Worm (Caenorhabditis elegans) whole organism, late embryonic: ENCODE measurements around the gene srxa-19.

ENCODE experiments used
- K02D7.2 ChIP-seq: sonication (generic microtip); optimal IDR thresholded peaks from 2 replicates; lab custom pipeline; 2017; ENCODE audit warnings: mild to moderate bottlenecking, missing genetic modification characterization, missing compliant biosample characterization
- Y22D7AL.16 ChIP-seq: sonication (generic microtip); optimal IDR thresholded peaks from 2 replicates; lab custom pipeline; 2016; ENCODE audit warnings: missing genetic modification characterization, missing compliant biosample characterization
- ahr-1 ChIP-seq: sonication (generic microtip); optimal IDR thresholded peaks from 2 replicates; lab custom pipeline; 2016; ENCODE audit warnings: missing genetic modification characterization, missing compliant biosample characterization
- ama-1 ChIP-seq: fragments of 150-350 bp; optimal IDR thresholded peaks from 2 replicates; lab custom pipeline; 2014
- ceh-19 ChIP-seq: fragments of 200-800 bp; sonication (Bioruptor generic); optimal IDR thresholded peaks from 2 replicates; lab custom pipeline; 2018; ENCODE audit warnings: mild to moderate bottlenecking, missing genetic modification characterization, missing compliant biosample characterization
- ceh-2 ChIP-seq: sonication (generic microtip); optimal IDR thresholded peaks from 2 replicates; lab custom pipeline; 2016; ENCODE audit warnings: missing genotype, missing genetic modification characterization, missing compliant biosample characterization
- ceh-34 ChIP-seq: sonication (generic microtip); optimal IDR thresholded peaks from 2 replicates; lab custom pipeline; 2016; ENCODE audit warnings: mild to moderate bottlenecking, missing genetic modification characterization, missing compliant biosample characterization
- dmd-4 ChIP-seq: sonication (generic microtip); optimal IDR thresholded peaks from 2 replicates; lab custom pipeline; 2016; ENCODE audit warnings: borderline replicate concordance, missing genetic modification characterization, missing compliant biosample characterization
- fkh-6 ChIP-seq: sonication (generic microtip); optimal IDR thresholded peaks from 2 replicates; lab custom pipeline; 2016; ENCODE audit warnings: missing genetic modification characterization, missing compliant biosample characterization
- gmeb-2 ChIP-seq: sonication (generic microtip); optimal IDR thresholded peaks from 2 replicates; lab custom pipeline; 2016; ENCODE audit warnings: missing genetic modification characterization, inconsistent platforms, missing compliant biosample characterization
- hlh-6 ChIP-seq: sonication (generic microtip); optimal IDR thresholded peaks from 2 replicates; lab custom pipeline; 2016; ENCODE audit warnings: missing genotype, missing genetic modification characterization, missing compliant biosample characterization
- hlh-8 ChIP-seq: sonication (generic microtip); optimal IDR thresholded peaks from 2 replicates; lab custom pipeline; 2016; ENCODE audit warnings: missing genotype, missing genetic modification characterization, missing compliant biosample characterization
- lin-11 ChIP-seq: fragments of 200-800 bp; sonication (Bioruptor generic); optimal IDR thresholded peaks from 2 replicates; lab custom pipeline; 2018; ENCODE audit warnings: mild to moderate bottlenecking, missing genetic modification characterization, missing compliant biosample characterization
- nhr-232 ChIP-seq: sonication (generic microtip); optimal IDR thresholded peaks from 2 replicates; lab custom pipeline; 2016; ENCODE audit warnings: missing genetic modification characterization, missing compliant biosample characterization
- pag-3 ChIP-seq: sonication (generic microtip); optimal IDR thresholded peaks from 2 replicates; lab custom pipeline; 2016; ENCODE audit warnings: missing compliant biosample characterization, missing genetic modification characterization, borderline replicate concordance
- pha-2 ChIP-seq: sonication (generic microtip); optimal IDR thresholded peaks from 2 replicates; lab custom pipeline; 2017; ENCODE audit warnings: mild to moderate bottlenecking, missing genetic modification characterization, missing compliant biosample characterization
- pqm-1 ChIP-seq: sonication (generic microtip); optimal IDR thresholded peaks from 2 replicates; lab custom pipeline; 2016; ENCODE audit warnings: missing genetic modification characterization, missing compliant biosample characterization
- rnt-1 ChIP-seq: sonication (generic microtip); optimal IDR thresholded peaks from 2 replicates; lab custom pipeline; 2016; ENCODE audit warnings: missing genetic modification characterization, missing compliant biosample characterization
- sdc-2 ChIP-seq: sonication (generic microtip); optimal IDR thresholded peaks from 2 replicates; lab custom pipeline; 2016; ENCODE audit warnings: missing genotype, missing genetic modification characterization, missing compliant biosample characterization
- tbx-7 ChIP-seq: sonication (generic microtip); optimal IDR thresholded peaks from 2 replicates; lab custom pipeline; 2016; ENCODE audit warnings: missing genotype, missing genetic modification characterization, missing compliant biosample characterization
- unc-42 ChIP-seq: sonication (generic microtip); optimal IDR thresholded peaks from 2 replicates; lab custom pipeline; 2016; ENCODE audit warnings: missing genotype, missing genetic modification characterization, missing compliant biosample characterization

srxa-19 gene

ce11 chrV:10075441-10075840 is 47.1 kb downstream of the srxa-19 start, which contains the start of gene F57A8.7:
TSS of gene F57A8.7 (plus strand) at chrV:10075741.
- TF ChIP-seq hlh-8 (tag; lab: Kevin White, UChicago) (no peak), dmd-4 (tag; lab: Kevin White, UChicago) (no peak), ahr-1 (tag; lab: Kevin White, UChicago) (no peak), pag-3 (tag; lab: Kevin White, UChicago) (no peak), Y22D7AL.16 (tag; lab: Kevin White, UChicago) (no peak), hlh-6 (tag; lab: Kevin White, UChicago) (no peak), K02D7.2 (tag; lab: Kevin White, UChicago) (no peak), ama-1 (lab: Kevin White, UChicago) (no peak)
- TF ChIP-seq, all 69 proteins: peak for 0

- no peak for TF ChIP-seq ceh-19 (GFP tag; lab: Kevin White, UChicago)
- TF ChIP-seq nhr-232 = no peak
- no peak for TF ChIP-seq pqm-1
- TF ChIP-seq rnt-1 (tag; lab: Kevin White, UChicago) = no peak
- no peak for TF ChIP-seq ama-1 (lab: Kevin White, UChicago)
- no peak for TF ChIP-seq tbx-7 (tag; lab: Kevin White, UChicago)
- TF ChIP-seq gmeb-2 (tag; lab: Kevin White, UChicago) = no peak
- TF ChIP-seq lin-11 (tag; lab: Kevin White, UChicago) = no peak
- no peak for TF ChIP-seq ceh-34 (tag; lab: Kevin White, UChicago)
- TF ChIP-seq unc-42 (tag; lab: Kevin White, UChicago) = no peak
- TF ChIP-seq ceh-2 = no peak
- TF ChIP-seq hlh-6 (tag; lab: Kevin White, UChicago) = no peak
- no peak for TF ChIP-seq fkh-6
These were observed 48.8 kb downstream of the srxa-19 start, which contains the start of gene F57A8.6 for ce11 chrV:10073793-10074192. TSS of gene F57A8.6 (minus strand) at chrV:10073893.

ce11 chrV:10072721-10073120 is 49.8 kb downstream of the srxa-19 start:
- TF ChIP-seq pag-3 (tag; lab: Kevin White, UChicago) = no peak
- TF ChIP-seq sdc-2 (tag; lab: Kevin White, UChicago) = no peak
- no peak for TF ChIP-seq pha-2 (tag; lab: Kevin White, UChicago)
